Worm (Caenorhabditis elegans): ENCODE results near the gene spp-16.

The spp-16 gene

DNA sequence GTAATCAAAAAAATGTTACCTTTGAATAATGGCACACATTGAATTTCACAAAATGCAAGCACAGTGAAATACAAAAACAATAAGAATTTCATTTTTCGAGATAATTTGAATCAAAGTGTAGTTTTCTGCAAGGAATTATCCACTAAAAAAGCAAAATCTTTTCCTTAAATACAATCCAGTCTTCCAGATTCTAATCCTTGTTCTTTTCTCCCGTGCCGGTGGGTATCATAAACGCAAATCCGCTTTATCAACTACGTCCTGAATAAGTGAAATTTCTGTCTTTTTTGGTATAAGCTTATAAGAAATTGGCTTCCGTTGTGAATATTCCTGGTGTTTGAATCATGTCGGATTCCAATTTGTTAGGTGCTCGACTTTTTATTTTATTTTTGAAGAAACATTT is 12.9 kb downstream of the spp-16 start:
- TF ChIP-seq pqm-1 (tag; optimal IDR thresholded peaks at IDR 0.05) (no peak), aly-2 (tag; optimal IDR thresholded peaks at IDR 0.05) (peak; percentile 48), dsc-1 (tag; optimal IDR thresholded peaks at IDR 0.05) (peak; percentile 56)

DNA sequence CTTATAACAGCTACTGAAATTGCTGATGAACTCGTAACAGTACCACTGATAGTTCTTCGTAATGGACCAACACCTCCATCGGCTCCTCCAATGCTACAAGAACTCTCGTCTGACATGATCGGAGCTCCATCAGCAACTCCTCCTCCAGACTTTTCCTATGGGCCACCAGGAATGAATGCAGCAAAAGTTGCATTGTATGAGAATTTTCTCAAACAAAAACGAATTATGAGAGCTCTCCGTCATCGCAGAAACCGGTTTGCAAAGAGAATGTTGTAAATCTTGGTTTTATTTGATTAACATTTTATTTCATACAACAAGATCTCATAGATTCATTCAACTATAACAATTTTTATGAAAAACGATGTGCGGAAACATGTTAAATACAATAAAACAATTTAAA is 13.5 kb downstream of the spp-16 start:
- TF ChIP-seq isw-1 (GFP tag; IDR thresholded peaks at IDR 0.05) (no peak), C16A3.4 (tag; optimal IDR thresholded peaks at IDR 0.05) (peak; percentile 49), pqm-1 (tag; optimal IDR thresholded peaks at IDR 0.05) (no peak), nhr-28 (tag; optimal IDR thresholded peaks at IDR 0.05) (no peak), alr-1 (tag; optimal IDR thresholded peaks at IDR 0.05; ENCODE audit: borderline replicate concordance) (no peak), sptf-1 (tag; optimal IDR thresholded peaks at IDR 0.05) (no peak), lir-3 (tag; optimal IDR thresholded peaks at IDR 0.05; ENCODE audit: poor library complexity) (no peak), nhr-85 (tag) (peak; percentile 30), lin-35 (GFP tag; optimal IDR thresholded peaks at IDR 0.05) (peak in 1 of 2 experiments; percentile 9), nhr-90 (tag; optimal IDR thresholded peaks at IDR 0.05; ENCODE audit: poor library complexity) (peak; percentile 28), nhr-237 (tag; optimal IDR thresholded peaks at IDR 0.05) (no peak), lin-14 (GFP tag; optimal IDR thresholded peaks at IDR 0.05) (no peak), ama-1 (optimal IDR thresholded peaks at IDR 0.05) (peak; percentile 15), sup-37 (GFP tag; optimal IDR thresholded peaks at IDR 0.05) (no peak), fkh-10 (GFP tag; optimal IDR thresholded peaks at IDR 0.05) (no peak), efl-1 (optimal IDR thresholded peaks at IDR 0.05) (no peak), efl-1 (GFP tag; optimal IDR thresholded peaks at IDR 0.05 in 1 of 2) (peak in 1 of 2 experiments; percentile 89), nhr-47 (tag; optimal IDR thresholded peaks at IDR 0.05) (peak; percentile 6), mab-9 (GFP tag; IDR thresholded peaks at IDR 0.05) (no peak), nhr-71 (tag; optimal IDR thresholded peaks at IDR 0.05) (peak; percentile 34), rnt-1 (tag; optimal IDR thresholded peaks at IDR 0.05) (no peak), lsy-2 (tag; optimal IDR thresholded peaks at IDR 0.05) (peak in 1 of 2 experiments; percentile 3), mef-2 (tag; optimal IDR thresholded peaks at IDR 0.05) (no peak)

DNA sequence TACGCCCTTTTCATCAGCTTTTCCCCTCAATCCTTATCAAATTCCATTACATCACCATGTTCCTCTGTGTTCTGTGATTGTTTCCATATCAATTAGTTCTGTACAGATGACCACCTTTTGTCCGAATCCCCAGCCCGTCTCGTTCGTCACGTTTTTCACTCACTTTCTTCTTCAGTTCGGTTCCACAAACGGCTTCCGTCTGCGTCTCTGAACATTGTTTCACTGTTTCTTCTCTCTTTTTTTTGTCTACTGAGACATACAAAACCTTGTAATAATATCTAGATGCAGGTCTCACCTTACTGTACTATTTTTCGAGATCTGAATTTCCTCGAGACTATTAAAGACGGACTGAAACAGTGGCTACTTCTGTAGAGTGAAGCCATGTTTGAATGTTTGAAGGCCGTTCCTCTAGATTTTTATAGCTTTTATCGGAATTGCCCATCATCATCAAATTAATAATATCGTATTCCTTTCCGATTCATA is 14.7 kb downstream of the spp-16 start, which contains the start of gene F32D8.3:
TSS of gene F32D8.3 (plus strand) at position 433 of the 483 bp plus-strand sequence.
- peak; percentile 46 for TF ChIP-seq lin-14 (GFP tag; optimal IDR thresholded peaks at IDR 0.05)
- TF ChIP-seq skn-1 (tag; optimal IDR thresholded peaks at IDR 0.05), result no peak
- no peak for TF ChIP-seq ceh-90 (tag; optimal IDR thresholded peaks at IDR 0.05)
- no peak for TF ChIP-seq lin-15B (tag; optimal IDR thresholded peaks at IDR 0.05)
- no peak for TF ChIP-seq grh-1 (GFP tag; IDR thresholded peaks at IDR 0.05)
- TF ChIP-seq nhr-19 (GFP tag; conservative IDR thresholded peaks at IDR 0.05), result no peak
- TF ChIP-seq elt-3 (tag; optimal IDR thresholded peaks at IDR 0.05), result peak in 1 of 6 experiments; percentile 36
- TF ChIP-seq egl-27 (tag; optimal IDR thresholded peaks at IDR 0.05), result no peak
- peak; percentile 98 for TF ChIP-seq blmp-1 (tag; optimal IDR thresholded peaks at IDR 0.05)

DNA sequence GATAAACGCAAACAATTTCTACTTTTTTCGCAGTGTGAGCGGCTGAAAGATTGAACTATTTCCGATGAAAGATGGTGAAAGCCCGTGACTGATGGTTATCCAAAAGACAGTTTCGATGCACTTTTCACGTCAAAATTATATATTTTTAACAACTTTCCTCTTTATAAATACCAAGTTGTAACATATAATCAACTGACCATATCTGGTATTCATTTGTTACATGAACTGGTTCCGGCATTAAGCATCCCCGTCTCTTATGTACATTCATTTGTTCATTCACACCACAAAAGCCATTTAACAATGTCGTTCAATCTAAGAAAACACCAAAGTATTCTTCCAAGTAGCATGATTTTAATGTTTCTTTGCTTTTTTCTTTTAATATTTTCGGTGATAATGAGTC is 17.6 kb downstream of the spp-16 start, which contains the start of gene F32D8.2:
TSS of gene F32D8.2 (plus strand) at position 301 of the 400 bp plus-strand sequence.
- TF ChIP-seq unc-98 (GFP tag; IDR thresholded peaks at IDR 0.05), result no peak
- no peak for TF ChIP-seq nhr-71 (tag; optimal IDR thresholded peaks at IDR 0.05)
- no peak for TF ChIP-seq zag-1 (tag; optimal IDR thresholded peaks at IDR 0.05)
- no peak for TF ChIP-seq ces-1 (GFP tag; optimal IDR thresholded peaks at IDR 0.05)
- TF ChIP-seq alr-1 (tag; optimal IDR thresholded peaks at IDR 0.05; ENCODE audit: borderline replicate concordance), result no peak
- no peak for TF ChIP-seq lin-35 (GFP tag; optimal IDR thresholded peaks at IDR 0.05)
- TF ChIP-seq sptf-1 (tag; optimal IDR thresholded peaks at IDR 0.05), result no peak
- no peak for TF ChIP-seq fos-1 (tag; optimal IDR thresholded peaks at IDR 0.05)
- no peak for TF ChIP-seq ztf-11 (tag; optimal IDR thresholded peaks at IDR 0.05)
- no peak for TF ChIP-seq swsn-7 (tag; optimal IDR thresholded peaks at IDR 0.05)
- no peak for TF ChIP-seq sup-37 (GFP tag; optimal IDR thresholded peaks at IDR 0.05)
- no peak for TF ChIP-seq lir-3 (tag; optimal IDR thresholded peaks at IDR 0.05; ENCODE audit: poor library complexity)
- TF ChIP-seq lin-15B (tag; optimal IDR thresholded peaks at IDR 0.05), result no peak
- TF ChIP-seq aha-1 (tag; optimal IDR thresholded peaks at IDR 0.05), result no peak
- no peak for TF ChIP-seq ceh-8 (GFP tag; optimal IDR thresholded peaks at IDR 0.05)
- no peak for TF ChIP-seq mep-1 (tag; optimal IDR thresholded peaks at IDR 0.05)
- no peak for TF ChIP-seq elt-3 (tag; optimal IDR thresholded peaks at IDR 0.05)
- TF ChIP-seq nhr-12 (tag; optimal IDR thresholded peaks at IDR 0.05), result no peak
- no peak for TF ChIP-seq unc-62 (GFP tag; optimal IDR thresholded peaks at IDR 0.05)
- TF ChIP-seq elt-2 (tag; optimal IDR thresholded peaks at IDR 0.05), result no peak

Data from whole organism, L1 larva.